Worm (Caenorhabditis elegans) whole organism, L3 larva: ENCODE data around the gene C35A5.4.

ENCODE experiments used
- daf-12 ChIP-seq: fragments of 150-350 bp; optimal IDR thresholded peaks from 2 replicates; lab custom pipeline; 2014; ENCODE audit warnings: missing biosample characterization, missing genetic modification reagents, missing genetic modification characterization
- egl-27 ChIP-seq: sonication (generic microtip); optimal IDR thresholded peaks from 4 replicates; lab custom pipeline; 2017; ENCODE audit warnings: missing biosample characterization, missing genetic modification reagents, missing genetic modification characterization
- nfya-1 ChIP-seq: sonication (generic microtip); optimal IDR thresholded peaks from 2 replicates; lab custom pipeline; 2017; ENCODE audit warnings: missing genetic modification characterization, mild to moderate bottlenecking, missing compliant biosample characterization, antibody characterized with exemption, moderate library complexity; ENCODE audit not compliant: insufficient read depth
- nhr-11 ChIP-seq: fragments of 150-350 bp; optimal IDR thresholded peaks from 2 replicates; lab custom pipeline; 2014; ENCODE audit warnings: missing biosample characterization, missing genetic modification characterization
- pqm-1 ChIP-seq: fragments of 150-350 bp; optimal IDR thresholded peaks from 2 replicates; lab custom pipeline; 2017; ENCODE audit warnings: missing biosample characterization, missing genetic modification characterization, inconsistent platforms
- sea-2 ChIP-seq: fragments of 150-350 bp; sonication (generic microtip); optimal IDR thresholded peaks from 4 replicates; lab custom pipeline; 2014; ENCODE audit warnings: missing biosample characterization, missing genetic modification reagents, missing genetic modification characterization
- snpc-4 ChIP-seq: fragments of 150-350 bp; optimal IDR thresholded peaks from 2 replicates; lab custom pipeline; 2014; ENCODE audit warnings: missing biosample characterization, missing genetic modification characterization
- unc-62 ChIP-seq: fragments of 150-350 bp; sonication (generic microtip); optimal IDR thresholded peaks from 4 replicates; lab custom pipeline; 2014; ENCODE audit warnings: missing biosample characterization, missing genetic modification reagents, missing genetic modification characterization
- ztf-11 ChIP-seq: fragments of 150-350 bp; optimal IDR thresholded peaks from 2 replicates; lab custom pipeline; 2014; ENCODE audit warnings: missing biosample characterization, missing genetic modification characterization

DNA sequence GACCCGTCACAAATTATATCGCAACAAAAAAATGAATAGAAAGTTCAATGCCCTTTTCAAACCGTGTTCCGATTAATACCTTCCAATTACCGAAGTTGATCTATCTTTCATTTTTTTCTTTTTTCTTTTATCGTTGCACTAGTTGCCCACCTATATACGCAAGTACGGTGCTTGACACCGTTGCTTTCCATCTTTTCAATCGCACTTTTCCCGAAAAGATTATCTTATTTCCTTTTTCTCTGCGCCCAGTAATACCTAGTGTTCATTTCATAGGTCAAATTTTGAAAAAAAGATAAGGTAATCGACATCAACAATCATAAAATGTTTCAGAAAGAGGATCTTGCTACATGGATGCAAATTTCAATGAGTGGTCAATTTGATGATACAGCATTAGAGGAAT, 32.8 kb downstream of the C35A5.4 start:
- TF ChIP-seq snpc-4 (no peak), daf-12 (no peak), sea-2 (GFP tag; lab: Kevin White, UChicago) (no peak), ztf-11 (tag; lab: Kevin White, UChicago) (no peak), unc-62 (GFP tag; lab: Kevin White, UChicago) (no peak), pqm-1 (tag; lab: Kevin White, UChicago) (no peak), egl-27 (tag; lab: Kevin White, UChicago) (no peak), nhr-11 (tag; lab: Kevin White, UChicago) (no peak), nfya-1 (tag; lab: Kevin White, UChicago) (no peak)
